Worm (Caenorhabditis elegans) whole organism, L4 larva: ENCODE results near the gene oef-1.

ENCODE experiments used
- F10B5.3 ChIP-seq: sonication (generic microtip); optimal IDR thresholded peaks from 2 replicates; lab custom pipeline; 2016; ENCODE audit warnings: mild to moderate bottlenecking, missing genetic modification characterization, missing compliant biosample characterization
- Y48G9A.11 ChIP-seq: fragments of 200-800 bp; sonication (Bioruptor generic); IDR thresholded peaks from 2 replicates; pipeline ENCODE4 v1.3.6; 2022; ENCODE audit warnings: missing genetic modification reagents, missing genetic modification characterization, missing compliant biosample characterization
- Y5F2A.4 ChIP-seq: fragments of 200-800 bp; sonication (Bioruptor generic); optimal IDR thresholded peaks from 2 replicates; lab custom pipeline; 2018; ENCODE audit warnings: mild to moderate bottlenecking, missing genetic modification characterization, missing compliant biosample characterization
- aha-1 ChIP-seq: fragments of 150-350 bp; peaks from one replicate; lab custom pipeline; 2014; ENCODE audit warnings: missing biosample characterization, missing genetic modification characterization
- ctbp-1 ChIP-seq: fragments of 200-800 bp; sonication (Bioruptor generic); IDR thresholded peaks from 2 replicates; pipeline ENCODE4 v1.3.6; 2022; ENCODE audit warnings: missing genetic modification reagents, missing genetic modification characterization, missing compliant biosample characterization
- daf-12 ChIP-seq: fragments of 150-350 bp; optimal IDR thresholded peaks from 2 replicates; lab custom pipeline; 2014; ENCODE audit warnings: missing biosample characterization, missing genetic modification reagents, missing genetic modification characterization
- daf-16 ChIP-seq, 3 experiments: sonication (generic microtip); optimal IDR thresholded peaks; 2 replicates each; lab custom pipeline; 2016 to 2017; ENCODE audit warnings: missing genetic modification characterization in 3 of 3, missing genetic modification reagents in 3 of 3, mild to moderate bottlenecking in 2 of 3, missing compliant biosample characterization in 2 of 3, missing biosample characterization in 1 of 3, moderate library complexity in 1 of 3
- dmd-6 ChIP-seq: fragments of 200-800 bp; sonication (Bioruptor generic); IDR thresholded peaks from 2 replicates; pipeline ENCODE4 v1.3.6; 2022; ENCODE audit warnings: missing genetic modification reagents, missing genetic modification characterization, missing compliant biosample characterization
- duxl-1 ChIP-seq: sonication (generic microtip); optimal IDR thresholded peaks from 2 replicates; lab custom pipeline; 2016; ENCODE audit warnings: mild to moderate bottlenecking, missing genetic modification characterization, moderate library complexity, missing compliant biosample characterization; ENCODE audit not compliant: poor library complexity
- dve-1 ChIP-seq: sonication (generic microtip); optimal IDR thresholded peaks from 2 replicates; lab custom pipeline; 2017; ENCODE audit warnings: antibody characterized with exemption, mild to moderate bottlenecking, missing genetic modification characterization, missing compliant biosample characterization; ENCODE audit not compliant: insufficient read depth
- egl-27 ChIP-seq: sonication (generic microtip); optimal IDR thresholded peaks from 3 replicates; lab custom pipeline; 2017; ENCODE audit warnings: missing biosample characterization, missing genetic modification reagents, missing genetic modification characterization
- egl-43 ChIP-seq: fragments of 200-800 bp; sonication (Bioruptor generic); IDR thresholded peaks from 2 replicates; pipeline ENCODE4 v1.3.6; 2022; ENCODE audit warnings: missing genetic modification reagents, missing genetic modification characterization, missing compliant biosample characterization
- hif-1 ChIP-seq, 2 experiments: sonication (generic microtip); optimal IDR thresholded peaks; 2 replicates each; lab custom pipeline; 2016 to 2017; ENCODE audit warnings: missing compliant biosample characterization in 2 of 2, missing genetic modification characterization in 2 of 2, missing genetic modification reagents in 2 of 2, missing genotype in 2 of 2, mild to moderate bottlenecking in 1 of 2
- lim-7 ChIP-seq: fragments of 200-800 bp; sonication (Bioruptor generic); IDR thresholded peaks from 2 replicates; pipeline ENCODE4 v1.3.6; 2022; ENCODE audit warnings: missing genetic modification characterization, missing compliant biosample characterization
- lin-29 ChIP-seq: fragments of 200-800 bp; sonication (Bioruptor generic); IDR thresholded peaks from 2 replicates; pipeline ENCODE4 v1.3.6; 2022; ENCODE audit warnings: missing genetic modification reagents, missing genetic modification characterization, missing compliant biosample characterization
- lin-39 ChIP-seq: fragments of 150-350 bp; optimal IDR thresholded peaks from 2 replicates; lab custom pipeline; 2014; ENCODE audit warnings: missing biosample characterization, missing genetic modification reagents, missing genetic modification characterization
- lsy-2 ChIP-seq, 2 experiments: fragments of 150-350 bp in 1 of 2; sonication (generic microtip) in 1 of 2; optimal IDR thresholded peaks; 2 replicates each; lab custom pipeline; 2014 to 2017; ENCODE audit warnings: missing biosample characterization in 2 of 2, missing genetic modification characterization in 2 of 2
- madf-9 ChIP-seq: fragments of 200-800 bp; sonication (Bioruptor generic); conservative IDR thresholded peaks from 2 replicates; pipeline ENCODE4 v1.3.6; 2022; ENCODE audit warnings: missing genetic modification reagents, missing genetic modification characterization, missing compliant biosample characterization
- mdl-1 ChIP-seq, 2 experiments: fragments of 150-350 bp in 1 of 2; sonication (generic microtip) in 1 of 2; optimal IDR thresholded peaks; 2 replicates each; lab custom pipeline; 2014 to 2017; ENCODE audit warnings: missing biosample characterization in 2 of 2, missing genetic modification characterization in 2 of 2
- mes-2 ChIP-seq: sonication (generic microtip); optimal IDR thresholded peaks from 2 replicates; lab custom pipeline; 2016; ENCODE audit warnings: missing genotype, mild to moderate bottlenecking, missing genetic modification characterization, missing compliant biosample characterization; ENCODE audit not compliant: poor library complexity, severe bottlenecking
- nhr-237 ChIP-seq: sonication (generic microtip); optimal IDR thresholded peaks from 2 replicates; lab custom pipeline; 2017; ENCODE audit warnings: missing biosample characterization, missing genetic modification characterization
- nhr-25 ChIP-seq: sonication (generic microtip); optimal IDR thresholded peaks from 2 replicates; lab custom pipeline; 2017; ENCODE audit warnings: missing genetic modification characterization, mild to moderate bottlenecking, missing compliant biosample characterization, antibody characterized with exemption, moderate library complexity, borderline replicate concordance; ENCODE audit not compliant: insufficient read depth
- nhr-41 ChIP-seq: fragments of 200-800 bp; sonication (Bioruptor generic); IDR thresholded peaks from 2 replicates; pipeline ENCODE4 v1.3.6; 2022; ENCODE audit warnings: missing genetic modification reagents, missing genetic modification characterization, missing compliant biosample characterization
- nhr-48 ChIP-seq: sonication (generic microtip); optimal IDR thresholded peaks from 2 replicates; lab custom pipeline; 2016; ENCODE audit warnings: mild to moderate bottlenecking, missing genetic modification characterization, missing compliant biosample characterization
- pha-4 ChIP-seq, 2 experiments: fragments of 150-350 bp in 1 of 2; fragments of 200-800 bp in 1 of 2; sonication (Bioruptor generic) in 1 of 2; IDR thresholded peaks in 1 of 2; optimal IDR thresholded peaks in 1 of 2; 2 replicates each; pipeline versions ENCODE4 v1.3.6 to Lab custom; 2014 to 2022; ENCODE audit warnings: missing genetic modification characterization in 2 of 2, missing genetic modification reagents in 2 of 2, missing biosample characterization in 1 of 2, missing compliant biosample characterization in 1 of 2
- php-3 ChIP-seq: fragments of 200-800 bp; sonication (Bioruptor generic); IDR thresholded peaks from 2 replicates; pipeline ENCODE4 v1.3.6; 2022; ENCODE audit warnings: missing genetic modification reagents, missing genetic modification characterization, missing compliant biosample characterization
- pqm-1 ChIP-seq: sonication (generic microtip); optimal IDR thresholded peaks from 2 replicates; lab custom pipeline; 2017; ENCODE audit warnings: missing biosample characterization, missing genetic modification characterization
- set-16 ChIP-seq: fragments of 200-800 bp; sonication (Bioruptor generic); IDR thresholded peaks from 2 replicates; pipeline ENCODE4 v1.3.6; 2022; ENCODE audit warnings: missing genetic modification reagents, missing genetic modification characterization, missing compliant biosample characterization
- snpc-1.2 ChIP-seq: fragments of 200-800 bp; sonication (Bioruptor generic); IDR thresholded peaks from 2 replicates; pipeline ENCODE4 v1.3.6; 2022; ENCODE audit warnings: missing genetic modification reagents, missing genetic modification characterization, missing compliant biosample characterization
- tra-1 ChIP-seq: fragments of 200-800 bp; sonication (Bioruptor generic); IDR thresholded peaks from 2 replicates; pipeline ENCODE4 v1.3.6; 2022; ENCODE audit warnings: missing genetic modification reagents, missing genetic modification characterization, missing compliant biosample characterization
- zag-1 ChIP-seq: fragments of 150-350 bp; optimal IDR thresholded peaks from 2 replicates; lab custom pipeline; 2014; ENCODE audit warnings: missing biosample characterization, missing genetic modification characterization
- zfp-2 ChIP-seq: sonication (generic microtip); optimal IDR thresholded peaks from 2 replicates; lab custom pipeline; 2016; ENCODE audit warnings: mild to moderate bottlenecking, missing genetic modification characterization, missing compliant biosample characterization
- zfp-3 ChIP-seq: fragments of 200-800 bp; sonication (Bioruptor generic); conservative IDR thresholded peaks from 2 replicates; pipeline ENCODE4 v1.3.6; 2022; ENCODE audit warnings: missing genetic modification reagents, missing genetic modification characterization, missing compliant biosample characterization
- zip-11 ChIP-seq: fragments of 200-800 bp; sonication (Bioruptor generic); IDR thresholded peaks from 2 replicates; pipeline ENCODE4 v1.3.6; 2022; ENCODE audit warnings: missing genetic modification characterization, missing compliant biosample characterization
- zip-2 ChIP-seq: fragments of 150-350 bp; optimal IDR thresholded peaks from 2 replicates; lab custom pipeline; 2014; ENCODE audit warnings: missing biosample characterization, missing genetic modification characterization
- ztf-11 ChIP-seq: fragments of 150-350 bp; optimal IDR thresholded peaks from 2 replicates; lab custom pipeline; 2014; ENCODE audit warnings: missing biosample characterization, missing genetic modification characterization
- ztf-7 ChIP-seq: fragments of 150-350 bp; optimal IDR thresholded peaks from 2 replicates; lab custom pipeline; 2014; ENCODE audit warnings: missing biosample characterization, missing genetic modification characterization

Gene oef-1

DNA sequence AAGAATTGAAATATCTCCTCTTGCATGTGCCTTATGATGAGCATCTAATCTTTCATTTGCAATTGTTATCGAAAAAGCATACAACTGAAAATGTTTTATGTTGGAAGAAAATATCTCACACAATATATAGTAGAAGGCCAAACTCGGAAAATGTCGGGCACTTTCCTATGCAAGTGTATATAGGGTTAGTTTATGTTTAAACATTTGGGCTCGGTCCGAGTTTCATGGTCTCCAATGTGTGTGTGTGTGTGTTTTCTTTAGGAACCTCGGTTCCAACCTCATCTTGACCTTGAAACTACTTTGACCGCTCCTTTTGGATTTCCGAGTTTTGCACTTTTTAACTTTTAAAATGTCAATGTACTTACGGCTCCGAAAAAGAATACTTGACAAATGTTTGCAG, 48.9 kb upstream of the oef-1 start (continued):
- TF ChIP-seq lsy-2 (tag; optimal IDR thresholded peaks at IDR 0.05; lab: Kevin White, UChicago) (no peak), zag-1 (tag; lab: Kevin White, UChicago) (no peak)

ce11 chrIV:7500924-7501323, 47.3 kb upstream of the oef-1 start:
- TF ChIP-seq php-3 (GFP tag; lab: Robert Waterston, UW): no peak
- TF ChIP-seq aha-1 (tag; lab: Kevin White, UChicago): no peak
- no peak for TF ChIP-seq set-16 (GFP tag; lab: Robert Waterston, UW)
- TF ChIP-seq nhr-237 (tag; lab: Kevin White, UChicago): no peak
- TF ChIP-seq nhr-25 (tag; lab: Kevin White, UChicago): no peak
- no peak for TF ChIP-seq zfp-3 (GFP tag; lab: Robert Waterston, UW)
- no peak for TF ChIP-seq mdl-1 (tag; optimal IDR thresholded peaks at IDR 0.05; lab: Kevin White, UChicago)
- no peak for TF ChIP-seq lin-39 (tag; lab: Kevin White, UChicago)
- TF ChIP-seq duxl-1 (tag; lab: Kevin White, UChicago): no peak
- TF ChIP-seq madf-9: no peak
- no peak for TF ChIP-seq tra-1
- TF ChIP-seq daf-12 (tag; lab: Kevin White, UChicago): no peak
- TF ChIP-seq zip-11 (GFP tag; lab: Robert Waterston, UW): no peak
- TF ChIP-seq lsy-2 (tag; optimal IDR thresholded peaks at IDR 0.05; lab: Kevin White, UChicago): no peak
- no peak for TF ChIP-seq Y5F2A.4 (GFP tag; lab: Kevin White, UChicago)
- TF ChIP-seq egl-43 (GFP tag; lab: Robert Waterston, UW): no peak
- TF ChIP-seq zip-2 (tag; lab: Kevin White, UChicago): no peak
- no peak for TF ChIP-seq pha-4 (GFP tag; IDR thresholded peaks at IDR 0.05; lab: Robert Waterston, UW)
- no peak for TF ChIP-seq pha-4 (tag; optimal IDR thresholded peaks at IDR 0.05; lab: Kevin White, UChicago)
- TF ChIP-seq nhr-48 (tag; lab: Kevin White, UChicago): no peak
- no peak for TF ChIP-seq pqm-1 (tag; lab: Kevin White, UChicago)

- TF ChIP-seq dve-1 (tag; lab: Kevin White, UChicago) (peak; percentile 8), ztf-7 (tag; lab: Kevin White, UChicago) (no peak), egl-43 (GFP tag; lab: Robert Waterston, UW) (no peak), lin-29 (GFP tag; lab: Robert Waterston, UW) (no peak), mes-2 (tag; lab: Kevin White, UChicago) (no peak), duxl-1 (tag; lab: Kevin White, UChicago) (no peak), ztf-11 (tag; lab: Kevin White, UChicago) (no peak), zfp-2 (tag; lab: Kevin White, UChicago) (no peak), zip-11 (GFP tag; lab: Robert Waterston, UW) (no peak), hif-1 (tag; optimal IDR thresholded peaks at IDR 0.05; lab: Kevin White, UChicago) (no peak), tra-1 (no peak), Y48G9A.11 (GFP tag; lab: Robert Waterston, UW) (no peak), ctbp-1 (GFP tag; lab: Robert Waterston, UW) (no peak), F10B5.3 (no peak), mdl-1 (tag; optimal IDR thresholded peaks at IDR 0.05; lab: Kevin White, UChicago) (no peak), php-3 (GFP tag; lab: Robert Waterston, UW) (peak; percentile 74), pqm-1 (tag; lab: Kevin White, UChicago) (peak; percentile 1), zfp-3 (GFP tag; lab: Robert Waterston, UW) (no peak), daf-16 (GFP tag; optimal IDR thresholded peaks at IDR 0.05; lab: Kevin White, UChicago) (no peak), daf-16 (tag; optimal IDR thresholded peaks at IDR 0.05; lab: Kevin White, UChicago) (peak; percentile 20), nhr-41 (GFP tag; lab: Robert Waterston, UW) (no peak), snpc-1.2 (GFP tag; lab: Robert Waterston, UW) (no peak), egl-27 (tag; lab: Kevin White, UChicago) (no peak), dmd-6 (peak; percentile 39; the same call in 1 of the 2 replicates), lim-7 (GFP tag; lab: Robert Waterston, UW) (no peak)
- TF ChIP-seq, all 104 proteins: peak for 5
Measured at ce11 chrIV:7501337-7501736, 46.9 kb upstream of the oef-1 start, which contains the start of gene F55G1.15. Gene F55G1.15 (minus strand): TSS chrIV:7501437.
